Worm (Caenorhabditis elegans) whole organism, early embryonic: Measurements from ENCODE around the gene rps-28.

Source experiments
- B0310.2 ChIP-seq: sonication (generic microtip); optimal IDR thresholded peaks from 2 replicates; lab custom pipeline; 2016; ENCODE audit warnings: mild to moderate bottlenecking, missing genetic modification characterization, missing compliant biosample characterization
- ama-1 ChIP-seq: fragments of 150-350 bp; optimal IDR thresholded peaks from 2 replicates; lab custom pipeline; 2014
- ets-7 ChIP-seq: sonication (generic microtip); optimal IDR thresholded peaks from 2 replicates; lab custom pipeline; 2016; ENCODE audit warnings: missing genotype, missing genetic modification characterization, missing compliant biosample characterization
- hmg-4 ChIP-seq: fragments of 200-800 bp; sonication (Bioruptor generic); optimal IDR thresholded peaks from 2 replicates; lab custom pipeline; 2018; ENCODE audit warnings: mild to moderate bottlenecking, missing genetic modification characterization, missing compliant biosample characterization
- hnd-1 ChIP-seq: sonication (generic microtip); optimal IDR thresholded peaks from 2 replicates; lab custom pipeline; 2016; ENCODE audit warnings: missing genetic modification characterization, missing compliant biosample characterization
- sea-1 ChIP-seq: fragments of 200-800 bp; sonication (Bioruptor generic); conservative IDR thresholded peaks from 2 replicates; pipeline ENCODE4 v1.3.6; 2022; ENCODE audit warnings: missing genetic modification characterization, missing compliant biosample characterization
- tbx-11 ChIP-seq: fragments of 200-800 bp; sonication (Bioruptor generic); IDR thresholded peaks from 2 replicates; pipeline ENCODE4 v1.3.6; 2022; ENCODE audit warnings: missing genetic modification characterization, missing compliant biosample characterization
- tbx-37 ChIP-seq: fragments of 200-800 bp; sonication (Bioruptor generic); conservative IDR thresholded peaks from 2 replicates; pipeline ENCODE4 v1.3.6; 2022; ENCODE audit warnings: missing genetic modification reagents, missing genetic modification characterization, missing compliant biosample characterization
- tra-4 ChIP-seq: sonication (generic microtip); optimal IDR thresholded peaks from 2 replicates; lab custom pipeline; 2017; ENCODE audit warnings: missing genetic modification characterization, missing compliant biosample characterization

- TF ChIP-seq ama-1 (lab: Kevin White, UChicago) (no peak), ets-7 (tag; lab: Kevin White, UChicago) (no peak), B0310.2 (tag; lab: Kevin White, UChicago) (no peak), hmg-4 (GFP tag; lab: Kevin White, UChicago) (no peak), tbx-11 (GFP tag; lab: Robert Waterston, UW) (no peak), tbx-37 (no peak), sea-1 (GFP tag; lab: Robert Waterston, UW) (no peak), tra-4 (tag; lab: Kevin White, UChicago) (no peak), hnd-1 (tag; lab: Kevin White, UChicago) (no peak)
Observed at ce11 chrIV:1660735-1661134, 1.2 kb downstream of the rps-28 start.
